Fruit fly (Drosophila melanogaster) whole organism, prepupa: Measurements from ENCODE around the gene CG42512.

ENCODE experiments used
- Blimp-1 ChIP-seq: fragments of 200-800 bp; sonication (Bioruptor generic); optimal IDR thresholded peaks from 3 replicates; lab custom pipeline; 2017; ENCODE audit warnings: missing biosample characterization, missing genetic modification characterization, mild to moderate bottlenecking, moderate library complexity, missing genetic modification reagents
- CG10631 ChIP-seq: fragments of 200-800 bp; sonication (Bioruptor generic); optimal IDR thresholded peaks from 2 replicates; lab custom pipeline; 2016; ENCODE audit warnings: missing biosample characterization, missing genetic modification characterization
- CG10669 ChIP-seq: fragments of 200-800 bp; sonication (Bioruptor generic); optimal IDR thresholded peaks from 3 replicates; lab custom pipeline; 2018; ENCODE audit warnings: missing biosample characterization, mild to moderate bottlenecking, missing genetic modification characterization, moderate library complexity
- CG11294 ChIP-seq: fragments of 200-800 bp; sonication (Bioruptor generic); IDR thresholded peaks from 2 replicates; pipeline ENCODE4 v1.3.6; 2022; ENCODE audit warnings: missing biosample characterization, missing genetic modification characterization
- CG11902 ChIP-seq: fragments of 200-800 bp; sonication (Bioruptor generic); optimal IDR thresholded peaks from 3 replicates; lab custom pipeline; 2016; ENCODE audit warnings: missing biosample characterization, missing genetic modification characterization
- CG15336 ChIP-seq: fragments of 200-800 bp; sonication (Bioruptor generic); IDR thresholded peaks from 2 replicates; pipeline ENCODE4 v1.3.6; 2022; ENCODE audit warnings: missing biosample characterization, missing genetic modification characterization
- CG1621 ChIP-seq: fragments of 200-800 bp; sonication (Bioruptor generic); optimal IDR thresholded peaks from 3 replicates; lab custom pipeline; 2018; ENCODE audit warnings: missing biosample characterization, mild to moderate bottlenecking, missing genetic modification characterization
- CG16779 ChIP-seq: fragments of 200-800 bp; sonication (Bioruptor generic); optimal IDR thresholded peaks from 3 replicates; lab custom pipeline; 2017; ENCODE audit warnings: missing biosample characterization, mild to moderate bottlenecking, missing genetic modification characterization
- CG31627 ChIP-seq: fragments of 200-800 bp; sonication (Bioruptor generic); optimal IDR thresholded peaks from 3 replicates; lab custom pipeline; 2016; ENCODE audit warnings: missing biosample characterization, missing genetic modification characterization
- CG34406 ChIP-seq: fragments of 200-800 bp; sonication (Bioruptor generic); optimal IDR thresholded peaks from 3 replicates; lab custom pipeline; 2016; ENCODE audit warnings: missing biosample characterization, missing genetic modification characterization
- CG3919 ChIP-seq: fragments of 200-800 bp; sonication (Bioruptor generic); optimal IDR thresholded peaks from 3 replicates; lab custom pipeline; 2016; ENCODE audit warnings: missing biosample characterization, missing genetic modification characterization
- CG4318 ChIP-seq: fragments of 200-800 bp; sonication (Bioruptor generic); optimal IDR thresholded peaks from 3 replicates; lab custom pipeline; 2017; ENCODE audit warnings: missing biosample characterization, mild to moderate bottlenecking, missing genetic modification characterization
- CG6163 ChIP-seq: fragments of 200-800 bp; sonication (Bioruptor generic); IDR thresholded peaks from 3 replicates; pipeline ENCODE4 v1.3.6; 2022; ENCODE audit warnings: missing biosample characterization, missing genetic modification characterization
- CG6276 ChIP-seq: fragments of 200-800 bp; sonication (Bioruptor generic); optimal IDR thresholded peaks from 2 replicates; lab custom pipeline; 2017; ENCODE audit warnings: missing biosample characterization, mild to moderate bottlenecking, missing genetic modification characterization
- CG6808 ChIP-seq: fragments of 200-800 bp; sonication (Bioruptor generic); optimal IDR thresholded peaks from 3 replicates; lab custom pipeline; 2017; ENCODE audit warnings: missing biosample characterization, missing genetic modification characterization, mild to moderate bottlenecking, moderate library complexity, missing genetic modification reagents
- CG6854 ChIP-seq: fragments of 200-800 bp; sonication (Bioruptor generic); optimal IDR thresholded peaks from 2 replicates; lab custom pipeline; 2017; ENCODE audit warnings: missing biosample characterization, mild to moderate bottlenecking, missing genetic modification characterization
- CG7368 ChIP-seq: fragments of 200-800 bp; sonication (Bioruptor generic); optimal IDR thresholded peaks from 3 replicates; lab custom pipeline; 2016; ENCODE audit warnings: missing biosample characterization, missing genetic modification characterization
- CG8319 ChIP-seq: fragments of 200-800 bp; sonication (Bioruptor generic); optimal IDR thresholded peaks from 3 replicates; lab custom pipeline; 2016; ENCODE audit warnings: missing biosample characterization, missing genetic modification characterization
- CG9139 ChIP-seq: fragments of 200-800 bp; sonication (Bioruptor generic); optimal IDR thresholded peaks from 3 replicates; lab custom pipeline; 2017; ENCODE audit warnings: missing biosample characterization, mild to moderate bottlenecking, missing genetic modification characterization
- Eip78C ChIP-seq: fragments of 200-800 bp; sonication (Bioruptor generic); peaks from one replicate; lab custom pipeline; 2016; ENCODE audit warnings: missing biosample characterization, missing genetic modification characterization
- Eip93F ChIP-seq: fragments of 200-800 bp; sonication (Bioruptor generic); optimal IDR thresholded peaks from 2 replicates; lab custom pipeline; 2016; ENCODE audit warnings: missing biosample characterization, mild to moderate bottlenecking, missing genetic modification characterization
- Ets21C ChIP-seq: fragments of 200-800 bp; sonication (Bioruptor generic); optimal IDR thresholded peaks from 3 replicates; lab custom pipeline; 2016; ENCODE audit warnings: missing biosample characterization, missing genetic modification characterization
- Ets96B ChIP-seq: fragments of 200-800 bp; optimal IDR thresholded peaks from 2 replicates; lab custom pipeline; 2019; ENCODE audit warnings: missing biosample characterization, mild to moderate bottlenecking, missing genetic modification characterization, moderate library complexity
- Gug ChIP-seq: fragments of 200-800 bp; sonication (Bioruptor generic); IDR thresholded peaks from 2 replicates; pipeline ENCODE4 v1.3.6; 2022; ENCODE audit warnings: missing biosample characterization, missing genetic modification characterization
- Hr38 ChIP-seq: sonication (Bioruptor generic); optimal IDR thresholded peaks from 2 replicates; lab custom pipeline; 2016; ENCODE audit warnings: missing biosample characterization, missing genetic modification characterization
- Hr39 ChIP-seq: fragments of 200-800 bp; sonication (Bioruptor generic); optimal IDR thresholded peaks from 2 replicates; lab custom pipeline; 2016; ENCODE audit warnings: missing biosample characterization, missing genetic modification characterization
- Lpt ChIP-seq: fragments of 200-800 bp; sonication (Bioruptor generic); optimal IDR thresholded peaks from 3 replicates; lab custom pipeline; 2016; ENCODE audit warnings: missing biosample characterization, missing genetic modification characterization
- OdsH ChIP-seq: fragments of 200-800 bp; sonication (Bioruptor generic); optimal IDR thresholded peaks from 3 replicates; lab custom pipeline; 2016; ENCODE audit warnings: missing biosample characterization, missing genetic modification characterization
- Sox14 ChIP-seq: fragments of 200-800 bp; sonication (Bioruptor generic); optimal IDR thresholded peaks from 3 replicates; lab custom pipeline; 2016; ENCODE audit warnings: missing biosample characterization, missing genetic modification characterization
- achi ChIP-seq: fragments of 200-800 bp; sonication (Bioruptor generic); optimal IDR thresholded peaks from 3 replicates; lab custom pipeline; 2016; ENCODE audit warnings: missing biosample characterization, missing genetic modification characterization
- acj6 ChIP-seq: fragments of 200-800 bp; sonication (Bioruptor generic); optimal IDR thresholded peaks from 3 replicates; lab custom pipeline; 2016; ENCODE audit warnings: missing biosample characterization, missing genetic modification characterization
- cyc ChIP-seq: fragments of 200-800 bp; sonication (Bioruptor generic); optimal IDR thresholded peaks from 3 replicates; lab custom pipeline; 2016; ENCODE audit warnings: missing biosample characterization, missing genetic modification characterization
- eg ChIP-seq: fragments of 200-800 bp; sonication (Bioruptor generic); IDR thresholded peaks from 3 replicates; pipeline ENCODE4 v1.3.6; 2022; ENCODE audit warnings: missing biosample characterization, missing genetic modification characterization
- esn ChIP-seq: fragments of 200-800 bp; sonication (Bioruptor generic); optimal IDR thresholded peaks from 2 replicates; lab custom pipeline; 2016; ENCODE audit warnings: missing biosample characterization, mild to moderate bottlenecking, missing genetic modification characterization, moderate library complexity
- fd59A ChIP-seq: fragments of 200-800 bp; sonication (Bioruptor generic); optimal IDR thresholded peaks from 2 replicates; lab custom pipeline; 2017; ENCODE audit warnings: missing biosample characterization, mild to moderate bottlenecking, missing genetic modification characterization, missing genetic modification reagents
- fd85E ChIP-seq: fragments of 200-800 bp; sonication (Bioruptor generic); optimal IDR thresholded peaks from 3 replicates; lab custom pipeline; 2016; ENCODE audit warnings: missing biosample characterization, missing genetic modification characterization
- fkh ChIP-seq: fragments of 200-800 bp; sonication (Bioruptor generic); optimal IDR thresholded peaks from 3 replicates; lab custom pipeline; 2017; ENCODE audit warnings: missing biosample characterization, mild to moderate bottlenecking, missing genetic modification characterization, moderate library complexity
- net ChIP-seq: fragments of 200-800 bp; sonication (Bioruptor generic); optimal IDR thresholded peaks from 3 replicates; lab custom pipeline; 2016; ENCODE audit warnings: missing biosample characterization, missing genetic modification characterization
- pdm3 ChIP-seq: fragments of 200-800 bp; sonication (Bioruptor generic); optimal IDR thresholded peaks from 3 replicates; lab custom pipeline; 2016; ENCODE audit warnings: missing biosample characterization, missing genetic modification characterization
- spab ChIP-seq: fragments of 200-800 bp; sonication (Bioruptor generic); optimal IDR thresholded peaks from 2 replicates; lab custom pipeline; 2017; ENCODE audit warnings: missing biosample characterization, mild to moderate bottlenecking, missing genetic modification characterization, missing genetic modification reagents
- ss ChIP-seq, 2 experiments: fragments of 200-800 bp; sonication (Bioruptor generic); optimal IDR thresholded peaks; 2 replicates in 1 of 2; 3 replicates in 1 of 2; lab custom pipeline; 2017 to 2018; ENCODE audit warnings: mild to moderate bottlenecking in 2 of 2, missing biosample characterization in 2 of 2, missing genetic modification characterization in 2 of 2, moderate library complexity in 1 of 2
- svp ChIP-seq: fragments of 200-800 bp; sonication (Bioruptor generic); peaks from one replicate; lab custom pipeline; 2016; ENCODE audit warnings: missing biosample characterization, missing genetic modification characterization
- topi ChIP-seq: fragments of 200-800 bp; sonication (Bioruptor generic); optimal IDR thresholded peaks from 3 replicates; lab custom pipeline; 2016; ENCODE audit warnings: missing biosample characterization, missing genetic modification characterization

CG42512 gene

dm6 chrX:16610601-16611058 is 40.5 kb upstream of the CG42512 start, which contains the start of gene mbt (continued):
- TF ChIP-seq esn (GFP tag; lab: Kevin White, UChicago) (peak; percentile 22), ss (GFP tag; optimal IDR thresholded peaks at IDR 0.05; lab: Kevin White, UChicago) (peak; percentile 31 to 58), fd59A (no peak), CG31627 (GFP tag; lab: Kevin White, UChicago) (no peak)
- TF ChIP-seq, all 60 proteins: peak for 8

DNA sequence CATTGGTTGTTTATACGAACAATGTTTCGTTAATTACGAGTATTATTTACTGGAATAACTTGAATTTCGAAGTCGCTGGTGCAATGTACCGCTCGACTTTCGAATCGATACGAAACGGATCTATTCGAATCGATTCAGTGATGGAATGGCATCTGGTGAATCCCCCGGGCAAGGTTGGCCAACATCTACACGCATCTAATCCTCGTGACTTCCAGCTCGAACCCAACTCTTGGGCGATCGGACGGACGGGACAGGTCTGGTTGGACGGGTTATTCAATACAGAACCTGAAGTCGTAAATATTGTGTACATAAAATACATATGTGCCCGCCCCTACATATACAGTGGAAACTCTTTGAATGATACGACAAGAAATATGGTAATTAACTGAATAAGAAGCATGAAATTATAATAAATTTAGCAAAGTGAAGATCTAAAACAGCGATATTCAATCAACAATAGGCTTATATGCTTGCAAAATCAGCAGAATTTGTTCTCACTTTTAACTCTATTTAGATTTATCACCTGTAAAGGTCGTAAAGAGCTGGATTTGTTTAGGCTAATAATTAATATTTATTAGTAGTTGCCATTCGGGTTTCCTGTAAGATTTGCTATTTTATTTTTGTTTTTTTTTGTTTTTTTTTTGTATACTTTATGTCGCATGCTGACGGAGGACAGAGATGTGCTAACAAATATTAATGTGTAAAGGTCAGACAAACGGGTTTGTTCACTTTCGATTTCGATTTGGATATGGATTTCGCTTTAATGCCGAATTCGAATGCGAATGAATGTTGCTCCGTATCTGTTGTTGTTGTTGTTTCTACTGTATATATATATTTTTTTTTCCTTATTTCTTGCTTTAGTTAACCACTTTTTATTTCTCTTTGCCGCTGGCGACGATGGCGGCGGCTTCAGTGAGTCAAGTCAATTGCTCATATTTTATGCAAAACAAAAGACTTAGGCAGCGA is 34.1 kb upstream of the CG42512 start:
- TF ChIP-seq CG11294 (GFP tag; lab: Robert Waterston, UW) (no peak), Lpt (GFP tag; lab: Kevin White, UChicago) (no peak), achi (no peak), pdm3 (GFP tag; lab: Kevin White, UChicago) (no peak), CG6163 (GFP tag; lab: Robert Waterston, UW) (peak; percentile 19; the same call in 1 of the 3 replicates), cyc (no peak), esn (GFP tag; lab: Kevin White, UChicago) (no peak), eg (GFP tag; lab: Robert Waterston, UW) (no peak), CG9139 (GFP tag; lab: Kevin White, UChicago) (no peak), Hr39 (GFP tag; lab: Kevin White, UChicago) (no peak), spab (GFP tag; lab: Kevin White, UChicago) (no peak), svp (peak; percentile 44), Ets96B (tag; lab: Kevin White, UChicago) (no peak), CG4318 (GFP tag; lab: Kevin White, UChicago) (no peak), CG6276 (no peak), acj6 (GFP tag; lab: Kevin White, UChicago) (no peak), topi (GFP tag; lab: Kevin White, UChicago) (no peak), CG6854 (GFP tag; lab: Kevin White, UChicago) (no peak), CG10631 (GFP tag; lab: Kevin White, UChicago) (no peak), CG8319 (GFP tag; lab: Kevin White, UChicago) (no peak), Eip93F (GFP tag; lab: Kevin White, UChicago) (no peak), CG15336 (GFP tag; lab: Robert Waterston, UW) (no peak), fd85E (no peak), CG10669 (GFP tag; lab: Kevin White, UChicago) (no peak), CG7368 (no peak), CG6808 (GFP tag; lab: Kevin White, UChicago) (no peak), Hr38 (GFP tag; lab: Kevin White, UChicago) (no peak), CG1621 (tag; lab: Kevin White, UChicago) (no peak), Ets21C (GFP tag; lab: Kevin White, UChicago) (no peak), Blimp-1 (GFP tag; lab: Kevin White, UChicago) (peak; percentile 69), CG11902 (GFP tag; lab: Kevin White, UChicago) (no peak), net (no peak), fkh (no peak), Sox14 (GFP tag; lab: Kevin White, UChicago) (no peak), CG34406 (no peak), OdsH (GFP tag; lab: Kevin White, UChicago) (no peak), CG3919 (no peak), CG16779 (tag; lab: Kevin White, UChicago) (no peak), Gug (GFP tag; lab: Robert Waterston, UW) (no peak), Eip78C (GFP tag; lab: Kevin White, UChicago) (peak; percentile 66), ss (GFP tag; optimal IDR thresholded peaks at IDR 0.05; lab: Kevin White, UChicago) (peak in 1 of 2 experiments; percentile 21)
